Worm (Caenorhabditis elegans) whole organism, late embryonic: ENCODE results near the gene F46C5.7.

Experiments
- F13H6.1 ChIP-seq: sonication (generic microtip); optimal IDR thresholded peaks from 2 replicates; lab custom pipeline; 2016; ENCODE audit warnings: missing genetic modification characterization, missing compliant biosample characterization
- K02D7.2 ChIP-seq: sonication (generic microtip); optimal IDR thresholded peaks from 2 replicates; lab custom pipeline; 2017; ENCODE audit warnings: mild to moderate bottlenecking, missing genetic modification characterization, missing compliant biosample characterization
- T23F11.4 ChIP-seq: fragments of 200-800 bp; sonication (Bioruptor generic); optimal IDR thresholded peaks from 2 replicates; lab custom pipeline; 2018; ENCODE audit warnings: mild to moderate bottlenecking, missing genetic modification characterization, missing compliant biosample characterization
- Y22D7AL.16 ChIP-seq: sonication (generic microtip); optimal IDR thresholded peaks from 2 replicates; lab custom pipeline; 2016; ENCODE audit warnings: missing genetic modification characterization, missing compliant biosample characterization
- ahr-1 ChIP-seq: sonication (generic microtip); optimal IDR thresholded peaks from 2 replicates; lab custom pipeline; 2016; ENCODE audit warnings: missing genetic modification characterization, missing compliant biosample characterization
- ceh-14 ChIP-seq: sonication (generic microtip); optimal IDR thresholded peaks from 2 replicates; lab custom pipeline; 2016; ENCODE audit warnings: missing genotype, missing genetic modification characterization, missing compliant biosample characterization
- ceh-18 ChIP-seq: sonication (generic microtip); optimal IDR thresholded peaks from 2 replicates; lab custom pipeline; 2016; ENCODE audit warnings: missing genetic modification characterization, missing compliant biosample characterization
- ceh-22 ChIP-seq: sonication (generic microtip); optimal IDR thresholded peaks from 2 replicates; lab custom pipeline; 2017; ENCODE audit warnings: missing biosample characterization, missing genetic modification characterization
- ceh-30 ChIP-seq: fragments of 150-350 bp; optimal IDR thresholded peaks from 2 replicates; lab custom pipeline; 2014; ENCODE audit warnings: missing biosample characterization, missing genetic modification characterization
- ceh-31 ChIP-seq: sonication (generic microtip); optimal IDR thresholded peaks from 2 replicates; lab custom pipeline; 2016; ENCODE audit warnings: missing genetic modification characterization, missing compliant biosample characterization
- ceh-34 ChIP-seq: sonication (generic microtip); optimal IDR thresholded peaks from 2 replicates; lab custom pipeline; 2016; ENCODE audit warnings: mild to moderate bottlenecking, missing genetic modification characterization, missing compliant biosample characterization
- ceh-45 ChIP-seq: fragments of 200-800 bp; sonication (Bioruptor generic); IDR thresholded peaks from 2 replicates; pipeline ENCODE4 v1.3.6; 2022; ENCODE audit warnings: missing genetic modification reagents, missing genetic modification characterization, missing compliant biosample characterization
- ceh-48 ChIP-seq: sonication (generic microtip); optimal IDR thresholded peaks from 2 replicates; lab custom pipeline; 2016; ENCODE audit warnings: missing genetic modification characterization, inconsistent platforms, missing compliant biosample characterization
- ceh-9 ChIP-seq: sonication (generic microtip); optimal IDR thresholded peaks from 2 replicates; lab custom pipeline; 2016; ENCODE audit warnings: mild to moderate bottlenecking, missing genetic modification characterization, inconsistent platforms, missing compliant biosample characterization
- elt-2 ChIP-seq: sonication (generic microtip); optimal IDR thresholded peaks from 2 replicates; lab custom pipeline; 2016; ENCODE audit warnings: missing genetic modification reagents, missing genetic modification characterization, missing compliant biosample characterization
- elt-4 ChIP-seq: sonication (generic microtip); optimal IDR thresholded peaks from 2 replicates; lab custom pipeline; 2016; ENCODE audit warnings: missing genetic modification characterization, missing compliant biosample characterization
- eyg-1 ChIP-seq: sonication (generic microtip); optimal IDR thresholded peaks from 2 replicates; lab custom pipeline; 2016; ENCODE audit warnings: missing genotype, missing genetic modification characterization, missing compliant biosample characterization
- fax-1 ChIP-seq: sonication (generic microtip); optimal IDR thresholded peaks from 2 replicates; lab custom pipeline; 2016; ENCODE audit warnings: missing genotype, missing genetic modification characterization, missing compliant biosample characterization
- gmeb-2 ChIP-seq: sonication (generic microtip); optimal IDR thresholded peaks from 2 replicates; lab custom pipeline; 2016; ENCODE audit warnings: missing genetic modification characterization, inconsistent platforms, missing compliant biosample characterization
- hlh-13 ChIP-seq: fragments of 200-800 bp; sonication (Bioruptor generic); optimal IDR thresholded peaks from 2 replicates; lab custom pipeline; 2018; ENCODE audit warnings: mild to moderate bottlenecking, missing genetic modification characterization, missing compliant biosample characterization
- hlh-30 ChIP-seq: sonication (generic microtip); optimal IDR thresholded peaks from 2 replicates; lab custom pipeline; 2017; ENCODE audit warnings: antibody characterized with exemption, missing genetic modification characterization, missing compliant biosample characterization; ENCODE audit not compliant: insufficient read depth
- hlh-8 ChIP-seq: sonication (generic microtip); optimal IDR thresholded peaks from 2 replicates; lab custom pipeline; 2016; ENCODE audit warnings: missing genotype, missing genetic modification characterization, missing compliant biosample characterization
- lim-6 ChIP-seq: sonication (generic microtip); optimal IDR thresholded peaks from 2 replicates; lab custom pipeline; 2016; ENCODE audit warnings: missing genetic modification characterization, missing compliant biosample characterization
- madf-2 ChIP-seq: sonication (generic microtip); optimal IDR thresholded peaks from 2 replicates; lab custom pipeline; 2017; ENCODE audit warnings: missing genetic modification characterization, missing compliant biosample characterization
- pag-3 ChIP-seq: sonication (generic microtip); optimal IDR thresholded peaks from 2 replicates; lab custom pipeline; 2016; ENCODE audit warnings: missing compliant biosample characterization, missing genetic modification characterization, borderline replicate concordance
- pat-9 ChIP-seq: fragments of 200-800 bp; sonication (Bioruptor generic); optimal IDR thresholded peaks from 2 replicates; lab custom pipeline; 2018; ENCODE audit warnings: mild to moderate bottlenecking, missing genetic modification characterization, moderate library complexity, missing compliant biosample characterization
- pha-2 ChIP-seq: sonication (generic microtip); optimal IDR thresholded peaks from 2 replicates; lab custom pipeline; 2017; ENCODE audit warnings: mild to moderate bottlenecking, missing genetic modification characterization, missing compliant biosample characterization
- pha-4 ChIP-seq: fragments of 150-350 bp; optimal IDR thresholded peaks from 2 replicates; lab custom pipeline; 2018; ENCODE audit warnings: missing biosample characterization, missing genetic modification reagents, missing genetic modification characterization
- pqm-1 ChIP-seq: sonication (generic microtip); optimal IDR thresholded peaks from 2 replicates; lab custom pipeline; 2016; ENCODE audit warnings: missing genetic modification characterization, missing compliant biosample characterization
- ref-2 ChIP-seq: sonication (generic microtip); optimal IDR thresholded peaks from 2 replicates; lab custom pipeline; 2016; ENCODE audit warnings: missing genetic modification characterization, missing compliant biosample characterization
- sox-4 ChIP-seq: sonication (generic microtip); optimal IDR thresholded peaks from 2 replicates; lab custom pipeline; 2017; ENCODE audit warnings: mild to moderate bottlenecking, missing genetic modification characterization, inconsistent platforms, missing compliant biosample characterization
- tbx-2 ChIP-seq: sonication (generic microtip); optimal IDR thresholded peaks from 2 replicates; lab custom pipeline; 2016; ENCODE audit warnings: missing genetic modification characterization, missing compliant biosample characterization
- ttx-3 ChIP-seq: sonication (generic microtip); optimal IDR thresholded peaks from 2 replicates; lab custom pipeline; 2016; ENCODE audit warnings: missing genetic modification reagents, missing genetic modification characterization, missing compliant biosample characterization
- unc-3 ChIP-seq, 2 experiments: fragments of 200-800 bp in 1 of 2; sonication (Bioruptor generic) in 1 of 2; sonication (generic microtip) in 1 of 2; conservative IDR thresholded peaks in 1 of 2; optimal IDR thresholded peaks in 1 of 2; 2 replicates each; pipeline versions ENCODE4 v1.3.6 to Lab custom; 2016 to 2022; ENCODE audit warnings: missing compliant biosample characterization in 2 of 2, missing genetic modification characterization in 2 of 2, missing genetic modification reagents in 1 of 2
- unc-55 ChIP-seq: sonication (generic microtip); optimal IDR thresholded peaks from 2 replicates; lab custom pipeline; 2017; ENCODE audit warnings: missing biosample characterization, missing genetic modification reagents, missing genetic modification characterization
- unc-86 ChIP-seq: sonication (generic microtip); optimal IDR thresholded peaks from 2 replicates; lab custom pipeline; 2016; ENCODE audit warnings: missing genetic modification characterization, missing compliant biosample characterization
- ztf-16 ChIP-seq: sonication (generic microtip); optimal IDR thresholded peaks from 2 replicates; lab custom pipeline; 2017; ENCODE audit warnings: missing genetic modification characterization, missing compliant biosample characterization

The F46C5.7 gene

DNA sequence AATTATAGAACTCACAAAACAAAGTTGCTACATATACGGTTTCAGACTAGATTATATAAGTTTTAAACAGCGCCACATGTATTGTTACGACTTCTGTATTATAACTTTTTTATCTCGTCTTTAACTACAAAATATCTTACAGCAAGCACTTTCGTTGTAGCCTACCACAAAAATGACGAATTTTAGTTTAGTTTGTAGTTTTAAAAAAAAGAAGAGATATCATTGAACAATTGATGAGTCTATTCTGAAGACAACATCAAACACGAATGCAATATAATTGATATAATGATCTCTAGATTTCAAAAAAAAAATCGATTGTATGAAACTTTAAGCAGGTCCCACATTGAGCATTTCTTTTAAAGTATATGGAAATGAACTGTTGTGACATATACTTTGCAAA is 24.9 kb upstream of the F46C5.7 start:
- TF ChIP-seq ceh-18 (tag; lab: Kevin White, UChicago) (no peak), pag-3 (tag; lab: Kevin White, UChicago) (no peak), pat-9 (tag; lab: Kevin White, UChicago) (no peak), T23F11.4 (no peak), pqm-1 (tag; lab: Kevin White, UChicago) (no peak), elt-4 (tag; lab: Kevin White, UChicago) (no peak), ttx-3 (tag; lab: Kevin White, UChicago) (no peak), ceh-9 (tag; lab: Kevin White, UChicago) (no peak), hlh-30 (tag; lab: Kevin White, UChicago) (no peak), sox-4 (tag; lab: Kevin White, UChicago) (no peak), ceh-45 (GFP tag; lab: Robert Waterston, UW) (no peak), unc-55 (GFP tag; lab: Kevin White, UChicago) (no peak), ref-2 (tag; lab: Kevin White, UChicago) (no peak), unc-3 (GFP tag; conservative IDR thresholded peaks at IDR 0.05; lab: Robert Waterston, UW) (no peak), unc-3 (tag; optimal IDR thresholded peaks at IDR 0.05; lab: Kevin White, UChicago) (no peak), ceh-34 (tag; lab: Kevin White, UChicago) (no peak), unc-86 (tag; lab: Kevin White, UChicago) (no peak)

DNA sequence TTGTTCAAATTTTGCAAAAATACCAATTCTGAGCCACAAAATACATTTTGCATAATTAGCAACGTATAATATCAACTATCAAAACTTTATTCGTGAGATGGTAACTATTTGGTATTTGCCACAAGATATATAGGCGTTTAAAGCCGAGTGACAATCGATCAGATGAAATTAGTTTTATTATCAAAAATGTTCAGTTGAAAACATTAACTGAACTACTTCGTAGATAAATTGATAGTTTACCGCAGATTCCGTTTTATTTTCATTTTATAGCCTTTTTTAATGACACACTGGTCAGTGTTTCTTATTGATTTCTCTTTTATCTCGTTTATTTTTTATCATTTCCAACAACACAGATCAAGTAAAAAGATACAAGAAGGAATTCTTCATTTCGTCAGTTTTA is 21.9 kb upstream of the F46C5.7 start:
- no peak for TF ChIP-seq tbx-2
- TF ChIP-seq ceh-22 (tag; lab: Kevin White, UChicago), result no peak
- no peak for TF ChIP-seq gmeb-2
- TF ChIP-seq elt-2 (tag; lab: Kevin White, UChicago), result no peak
- no peak for TF ChIP-seq ref-2 (tag; lab: Kevin White, UChicago)
- TF ChIP-seq fax-1 (tag; lab: Kevin White, UChicago), result no peak
- TF ChIP-seq pqm-1 (tag; lab: Kevin White, UChicago), result no peak
- TF ChIP-seq ttx-3 (tag; lab: Kevin White, UChicago), result no peak
- no peak for TF ChIP-seq eyg-1 (tag; lab: Kevin White, UChicago)
- TF ChIP-seq ceh-48, result no peak
- no peak for TF ChIP-seq sox-4 (tag; lab: Kevin White, UChicago)
- TF ChIP-seq lim-6 (tag; lab: Kevin White, UChicago), result no peak
- TF ChIP-seq ceh-14, result no peak
- no peak for TF ChIP-seq ceh-18 (tag; lab: Kevin White, UChicago)

DNA sequence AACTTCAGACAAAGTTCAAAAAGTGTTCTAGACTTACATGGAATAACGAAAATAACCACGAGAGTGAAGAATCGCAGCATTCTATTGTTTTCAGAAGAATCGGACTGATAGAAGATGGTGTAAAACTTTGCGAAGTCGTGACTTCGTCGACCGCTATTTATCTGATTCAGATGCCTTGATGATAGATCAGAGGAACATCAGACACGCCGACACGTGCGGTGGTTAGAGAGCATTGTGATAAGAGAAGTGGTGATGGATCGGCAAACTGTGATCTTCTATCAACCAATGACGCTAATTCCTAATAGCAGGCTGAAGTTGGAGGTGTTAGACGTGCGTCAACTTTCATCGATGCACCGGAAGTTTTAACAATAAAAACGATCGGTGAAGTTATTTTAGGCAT is 20.9 kb upstream of the F46C5.7 start:
- TF ChIP-seq hlh-13 (GFP tag; lab: Kevin White, UChicago), result no peak
- TF ChIP-seq pat-9 (tag; lab: Kevin White, UChicago), result no peak
- TF ChIP-seq ahr-1 (tag; lab: Kevin White, UChicago), result no peak
- TF ChIP-seq ceh-31, result no peak
- no peak for TF ChIP-seq ceh-48
- no peak for TF ChIP-seq pha-4
- no peak for TF ChIP-seq hlh-8 (tag; lab: Kevin White, UChicago)
- no peak for TF ChIP-seq F13H6.1 (tag; lab: Kevin White, UChicago)
- TF ChIP-seq pha-2 (tag; lab: Kevin White, UChicago), result no peak

DNA sequence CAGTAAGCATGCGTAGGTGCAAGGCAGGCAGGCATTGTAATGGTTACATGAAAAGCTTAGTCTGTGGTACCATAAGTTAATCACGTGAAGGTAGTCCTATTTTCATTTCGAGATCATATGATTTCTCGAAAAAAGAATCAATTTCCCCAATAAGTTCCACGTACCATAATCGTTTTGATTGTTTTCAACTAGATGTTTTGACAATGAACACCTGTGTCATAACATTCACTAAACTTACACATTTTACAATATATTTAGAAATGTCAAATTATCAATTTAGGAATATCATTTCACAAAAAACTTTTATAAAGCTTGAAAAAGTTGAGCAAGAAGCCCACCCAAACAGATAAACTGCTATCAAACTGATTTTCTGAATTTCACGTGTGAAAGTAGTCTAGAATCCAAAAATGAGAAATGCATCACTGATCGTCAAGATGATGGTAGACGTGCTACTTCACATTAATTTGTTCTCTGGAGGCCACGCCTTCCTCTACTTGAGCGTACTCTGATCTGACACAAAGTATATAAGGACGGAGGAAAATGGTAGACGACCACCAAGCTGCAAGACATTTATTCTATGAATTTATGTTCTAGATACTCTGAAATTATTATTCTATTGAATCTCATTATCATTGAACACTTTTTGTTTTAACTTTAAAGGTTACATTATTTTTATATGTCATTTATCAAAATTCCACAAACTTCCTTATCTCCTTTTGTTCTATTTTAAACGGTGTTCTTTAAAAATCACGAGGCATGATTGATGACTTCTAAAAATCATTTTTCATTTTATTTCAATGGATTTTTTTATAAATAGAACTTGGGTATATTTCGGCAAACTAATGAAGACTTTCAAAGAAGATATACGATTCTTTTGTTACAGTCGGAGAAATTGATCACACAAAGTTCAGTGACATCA is 19.9 kb upstream of the F46C5.7 start, which contains the start of gene F46C5.10:
Gene F46C5.10, minus strand, starts transcription at position 51 of the 919 bp plus-strand sequence.
- no peak for TF ChIP-seq ztf-16 (tag; lab: Kevin White, UChicago)
- no peak for TF ChIP-seq tbx-2
- TF ChIP-seq ceh-30 (tag; lab: Kevin White, UChicago), result no peak
- no peak for TF ChIP-seq Y22D7AL.16 (tag; lab: Kevin White, UChicago)
- TF ChIP-seq ttx-3 (tag; lab: Kevin White, UChicago), result no peak
- no peak for TF ChIP-seq fax-1 (tag; lab: Kevin White, UChicago)
- no peak for TF ChIP-seq K02D7.2 (tag; lab: Kevin White, UChicago)
- TF ChIP-seq madf-2, result no peak
- TF ChIP-seq ahr-1 (tag; lab: Kevin White, UChicago), result no peak
